Worm (Caenorhabditis elegans) whole organism, L1 larva: Measurements from ENCODE around the gene cyp-33A1.

Experiments
- C34B4.2 ChIP-seq: sonication (generic microtip); optimal IDR thresholded peaks from 2 replicates; lab custom pipeline; 2017; ENCODE audit warnings: mild to moderate bottlenecking, missing genetic modification characterization, missing compliant biosample characterization
- nhr-11 ChIP-seq: fragments of 150-350 bp; optimal IDR thresholded peaks from 2 replicates; lab custom pipeline; 2014; ENCODE audit warnings: missing biosample characterization, missing genetic modification characterization

ce11 chrV:7637801-7638200 is 43.5 kb downstream of the cyp-33A1 start, which contains the start of gene clec-45:
- TF ChIP-seq nhr-11 (tag; lab: Kevin White, UChicago) (no peak), C34B4.2 (tag; lab: Kevin White, UChicago) (no peak)
